Worm (Caenorhabditis elegans) whole organism, young adult: ENCODE results near the gene rml-3.
A peak's percentile ranks its signal among the peaks of the same experiment; 100 is the strongest.

Experiments
- C06A6.2 ChIP-seq: fragments of 200-800 bp; sonication (Bioruptor generic); conservative IDR thresholded peaks from 2 replicates; pipeline ENCODE4 v1.3.6; 2022; ENCODE audit warnings: missing genetic modification characterization, missing compliant biosample characterization
- F33H1.4 ChIP-seq: fragments of 200-800 bp; sonication (Bioruptor generic); IDR thresholded peaks from 2 replicates; pipeline ENCODE4 v1.3.6; 2022; ENCODE audit warnings: missing genetic modification reagents, missing genetic modification characterization, missing compliant biosample characterization
- F39B2.1 ChIP-seq: fragments of 200-800 bp; sonication (Bioruptor generic); IDR thresholded peaks from 2 replicates; pipeline ENCODE4 v1.3.6; 2022; ENCODE audit warnings: missing genetic modification reagents, missing genetic modification characterization, missing compliant biosample characterization
- F57C9.4 ChIP-seq: sonication (generic microtip); optimal IDR thresholded peaks from 2 replicates; lab custom pipeline; 2017; ENCODE audit warnings: mild to moderate bottlenecking, missing genetic modification characterization, missing compliant biosample characterization
- T07F8.4 ChIP-seq: sonication (generic microtip); optimal IDR thresholded peaks from 2 replicates; lab custom pipeline; 2016; ENCODE audit warnings: mild to moderate bottlenecking, missing genetic modification characterization, moderate library complexity, missing compliant biosample characterization
- Y79H2A.3 ChIP-seq: fragments of 200-800 bp; sonication (Bioruptor generic); conservative IDR thresholded peaks from 2 replicates; pipeline ENCODE4 v1.3.6; 2022; ENCODE audit warnings: missing genetic modification reagents, missing genetic modification characterization, missing compliant biosample characterization
- akir-1 ChIP-seq: fragments of 200-800 bp; sonication (Bioruptor generic); optimal IDR thresholded peaks from 2 replicates; lab custom pipeline; 2018; ENCODE audit warnings: mild to moderate bottlenecking, missing genetic modification characterization, moderate library complexity, missing compliant biosample characterization
- cebp-2 ChIP-seq: fragments of 200-800 bp; sonication (Bioruptor generic); IDR thresholded peaks from 2 replicates; pipeline ENCODE4 v1.3.6; 2022; ENCODE audit warnings: missing genetic modification characterization, missing compliant biosample characterization
- ceh-100 ChIP-seq: fragments of 200-800 bp; sonication (Bioruptor generic); IDR thresholded peaks from 2 replicates; pipeline ENCODE4 v1.3.6; 2022; ENCODE audit warnings: missing genetic modification reagents, missing genetic modification characterization, missing compliant biosample characterization
- chd-7 ChIP-seq: sonication (generic microtip); optimal IDR thresholded peaks from 2 replicates; lab custom pipeline; 2016; ENCODE audit warnings: mild to moderate bottlenecking, missing genetic modification characterization, moderate library complexity, missing compliant biosample characterization
- egrh-3 ChIP-seq: fragments of 200-800 bp; sonication (Bioruptor generic); IDR thresholded peaks from 2 replicates; pipeline ENCODE4 v1.3.6; 2022; ENCODE audit warnings: missing genetic modification reagents, missing genetic modification characterization, missing compliant biosample characterization
- gei-17 ChIP-seq: fragments of 200-800 bp; sonication (Bioruptor generic); optimal IDR thresholded peaks from 2 replicates; lab custom pipeline; 2018; ENCODE audit warnings: mild to moderate bottlenecking, missing genetic modification characterization, missing compliant biosample characterization
- hlh-12 ChIP-seq: sonication (generic microtip); optimal IDR thresholded peaks from 2 replicates; lab custom pipeline; 2016; ENCODE audit warnings: missing genetic modification characterization, missing compliant biosample characterization
- hlh-26 ChIP-seq: fragments of 200-800 bp; sonication (Bioruptor generic); conservative IDR thresholded peaks from 2 replicates; pipeline ENCODE4 v1.3.6; 2022; ENCODE audit warnings: missing genetic modification reagents, missing genetic modification characterization, missing compliant biosample characterization
- hsf-1 ChIP-seq: fragments of 200-800 bp; sonication (Bioruptor generic); IDR thresholded peaks from 2 replicates; pipeline ENCODE4 v1.3.6; 2022; ENCODE audit warnings: missing genetic modification reagents, missing genetic modification characterization, missing compliant biosample characterization
- let-526 ChIP-seq: fragments of 200-800 bp; sonication (Bioruptor generic); IDR thresholded peaks from 2 replicates; pipeline ENCODE4 v1.3.6; 2022; ENCODE audit warnings: missing genetic modification reagents, missing genetic modification characterization, missing compliant biosample characterization
- lin-26 ChIP-seq: fragments of 200-800 bp; sonication (Bioruptor generic); IDR thresholded peaks from 2 replicates; pipeline ENCODE4 v1.3.6; 2022; ENCODE audit warnings: missing genetic modification reagents, missing genetic modification characterization, missing compliant biosample characterization
- lin-35 ChIP-seq, 3 experiments: fragments of 150-350 bp in 2 of 3; sonication (generic microtip) in 1 of 3; optimal IDR thresholded peaks; 2 replicates each; lab custom pipeline; 2014 to 2018; ENCODE audit warnings: missing biosample characterization in 3 of 3, missing genetic modification characterization in 3 of 3, missing genetic modification reagents in 3 of 3
- lin-54 ChIP-seq: fragments of 200-800 bp; sonication (Bioruptor generic); optimal IDR thresholded peaks from 2 replicates; lab custom pipeline; 2018; ENCODE audit warnings: mild to moderate bottlenecking, missing genetic modification characterization, missing compliant biosample characterization
- lsl-1 ChIP-seq: fragments of 200-800 bp; sonication (Bioruptor generic); optimal IDR thresholded peaks from 2 replicates; lab custom pipeline; 2018; ENCODE audit warnings: mild to moderate bottlenecking, missing genetic modification characterization, moderate library complexity, missing compliant biosample characterization
- lsy-27 ChIP-seq: sonication (generic microtip); optimal IDR thresholded peaks from 2 replicates; lab custom pipeline; 2017; ENCODE audit warnings: missing genetic modification characterization, mild to moderate bottlenecking, missing compliant biosample characterization, antibody characterized with exemption, missing genotype, borderline replicate concordance; ENCODE audit not compliant: insufficient read depth
- madf-6 ChIP-seq: fragments of 200-800 bp; sonication (Bioruptor generic); IDR thresholded peaks from 2 replicates; pipeline ENCODE4 v1.3.6; 2022; ENCODE audit warnings: missing genetic modification reagents, missing genetic modification characterization, missing compliant biosample characterization
- nfya-1 ChIP-seq: sonication (generic microtip); optimal IDR thresholded peaks from 2 replicates; lab custom pipeline; 2017; ENCODE audit warnings: antibody characterized with exemption, missing compliant biosample characterization, missing genetic modification characterization, borderline replicate concordance; ENCODE audit not compliant: insufficient read depth
- nfya-2 ChIP-seq: fragments of 200-800 bp; sonication (Bioruptor generic); IDR thresholded peaks from 2 replicates; pipeline ENCODE4 v1.3.6; 2022; ENCODE audit warnings: missing genetic modification reagents, missing genetic modification characterization, missing compliant biosample characterization
- nhr-120 ChIP-seq: fragments of 200-800 bp; sonication (Bioruptor generic); IDR thresholded peaks from 2 replicates; pipeline ENCODE4 v1.3.6; 2022; ENCODE audit warnings: missing genetic modification characterization, missing compliant biosample characterization
- nhr-27 ChIP-seq: fragments of 200-800 bp; sonication (Bioruptor generic); optimal IDR thresholded peaks from 2 replicates; lab custom pipeline; 2018; ENCODE audit warnings: mild to moderate bottlenecking, missing genetic modification characterization, moderate library complexity, missing compliant biosample characterization
- pha-4 ChIP-seq: fragments of 150-350 bp; sonication (generic microtip); optimal IDR thresholded peaks from 2 replicates; lab custom pipeline; 2014; ENCODE audit warnings: missing biosample characterization, missing genetic modification reagents, missing genetic modification characterization
- snpc-1.1 ChIP-seq: sonication (generic microtip); optimal IDR thresholded peaks from 2 replicates; lab custom pipeline; 2017; ENCODE audit warnings: missing genetic modification characterization, mild to moderate bottlenecking, missing compliant biosample characterization, antibody characterized with exemption, moderate library complexity, missing genotype, missing genetic modification reagents; ENCODE audit not compliant: insufficient read depth
- snpc-3.4 ChIP-seq: sonication (generic microtip); optimal IDR thresholded peaks from 2 replicates; lab custom pipeline; 2017; ENCODE audit warnings: missing genetic modification characterization, mild to moderate bottlenecking, missing compliant biosample characterization, antibody characterized with exemption, moderate library complexity, missing genotype, missing genetic modification reagents
- somi-1 ChIP-seq: fragments of 200-800 bp; sonication (Bioruptor generic); optimal IDR thresholded peaks from 2 replicates; lab custom pipeline; 2018; ENCODE audit warnings: mild to moderate bottlenecking, missing genetic modification characterization, missing compliant biosample characterization
- xnd-1 ChIP-seq: sonication (generic microtip); optimal IDR thresholded peaks from 2 replicates; lab custom pipeline; 2016; ENCODE audit warnings: missing genotype, missing genetic modification reagents, missing genetic modification characterization, missing compliant biosample characterization
- ztf-18 ChIP-seq: sonication (generic microtip); optimal IDR thresholded peaks from 2 replicates; lab custom pipeline; 2016; ENCODE audit warnings: missing genotype, mild to moderate bottlenecking, missing genetic modification characterization, missing compliant biosample characterization
- ztf-26 ChIP-seq: sonication (generic microtip); optimal IDR thresholded peaks from 2 replicates; lab custom pipeline; 2017; ENCODE audit warnings: missing genetic modification characterization, missing compliant biosample characterization
- ztf-28 ChIP-seq: fragments of 200-800 bp; sonication (Bioruptor generic); IDR thresholded peaks from 2 replicates; pipeline ENCODE4 v1.3.6; 2022; ENCODE audit warnings: missing genetic modification reagents, missing genetic modification characterization, missing compliant biosample characterization

Gene rml-3

ce11 chrX:6202809-6203208, 36.1 kb downstream of the rml-3 start (continued):
- TF ChIP-seq lsl-1 (GFP tag; lab: Kevin White, UChicago) (no peak), hlh-26 (GFP tag; lab: Robert Waterston, UW) (no peak)

- peak; percentile 29 for TF ChIP-seq chd-7 (tag; lab: Kevin White, UChicago)
- peak; percentile 3 for TF ChIP-seq ztf-26
- no peak for TF ChIP-seq nfya-2 (GFP tag; lab: Robert Waterston, UW)
- 0 out of 2 replicates have a peak, but pooled peaks have one; percentile 18 for TF ChIP-seq C06A6.2 (GFP tag; lab: Robert Waterston, UW)
- 0 out of 2 replicates have a peak, but pooled peaks have one; percentile 45 for TF ChIP-seq lin-26 (GFP tag; lab: Robert Waterston, UW)
Observed at ce11 chrX:6201542-6201941, 37.3 kb downstream of the rml-3 start.

- no peak for TF ChIP-seq F57C9.4 (tag; lab: Kevin White, UChicago)
- no peak for TF ChIP-seq lin-26 (GFP tag; lab: Robert Waterston, UW)
- no peak for TF ChIP-seq let-526 (GFP tag; lab: Robert Waterston, UW)
- TF ChIP-seq snpc-1.1 (tag; lab: Kevin White, UChicago), result no peak
- TF ChIP-seq somi-1 (GFP tag; lab: Kevin White, UChicago), result no peak
- TF ChIP-seq ceh-100 (GFP tag; lab: Robert Waterston, UW), result no peak
- TF ChIP-seq ztf-28 (GFP tag; lab: Robert Waterston, UW), result no peak
- TF ChIP-seq cebp-2 (GFP tag; lab: Robert Waterston, UW), result no peak
- TF ChIP-seq lin-35 (GFP tag; optimal IDR thresholded peaks at IDR 0.05; lab: Kevin White, UChicago), result no peak
- no peak for TF ChIP-seq snpc-3.4 (tag; lab: Kevin White, UChicago)
- TF ChIP-seq pha-4, result no peak
Observed at ce11 chrX:6196627-6197026, 42.2 kb downstream of the rml-3 start, which contains the start of gene daf-9. Gene daf-9, plus strand, starts transcription at chrX:6196927.

- TF ChIP-seq snpc-1.1 (tag; lab: Kevin White, UChicago), result no peak
- TF ChIP-seq nfya-1, result no peak
- no peak for TF ChIP-seq ztf-18 (tag; lab: Kevin White, UChicago)
- TF ChIP-seq akir-1 (GFP tag; lab: Kevin White, UChicago), result no peak
- TF ChIP-seq Y79H2A.3, result no peak
- TF ChIP-seq F39B2.1, result no peak
- TF ChIP-seq hlh-12 (tag; lab: Kevin White, UChicago), result no peak
- TF ChIP-seq xnd-1 (tag; lab: Kevin White, UChicago), result no peak
- TF ChIP-seq hsf-1, result no peak
- no peak for TF ChIP-seq madf-6 (GFP tag; lab: Robert Waterston, UW)
- TF ChIP-seq nhr-120 (GFP tag; lab: Robert Waterston, UW), result no peak
- TF ChIP-seq lin-54 (GFP tag; lab: Kevin White, UChicago), result no peak
- TF ChIP-seq T07F8.4 (tag; lab: Kevin White, UChicago), result no peak
- no peak for TF ChIP-seq lsy-27 (tag; lab: Kevin White, UChicago)
- TF ChIP-seq F33H1.4 (GFP tag; lab: Robert Waterston, UW), result no peak
- TF ChIP-seq egrh-3 (GFP tag; lab: Robert Waterston, UW), result no peak
- no peak for TF ChIP-seq gei-17
- TF ChIP-seq nhr-27 (tag; lab: Kevin White, UChicago), result no peak
Observed at ce11 chrX:6194191-6194724, 44.6 kb downstream of the rml-3 start, which contains the start of gene ceh-54. Gene ceh-54, minus strand, starts transcription at chrX:6194241.
